Fruit fly (Drosophila melanogaster) Kc167 (cell line): ENCODE measurements around the gene CG7381.

Experiments used
- Myc ChIP-seq: fragments of >200 bp; optimal IDR thresholded peaks from 2 replicates; lab custom pipeline; 2017; ENCODE audit warnings: missing external identifiers
- Sin3A ChIP-seq: fragments of >200 bp; optimal IDR thresholded peaks from 2 replicates; lab custom pipeline; 2018; ENCODE audit warnings: missing external identifiers
- h ChIP-seq: fragments of >200 bp; optimal IDR thresholded peaks from 3 replicates; lab custom pipeline; 2018; ENCODE audit warnings: missing external identifiers
- insv ChIP-seq: fragments of >200 bp; optimal IDR thresholded peaks from 3 replicates; lab custom pipeline; 2018; ENCODE audit warnings: missing external identifiers
- psq ChIP-seq: fragments of >200 bp; optimal IDR thresholded peaks from 2 replicates; lab custom pipeline; 2017; ENCODE audit warnings: missing external identifiers
- ttk ChIP-seq: sonication (Bioruptor generic); optimal IDR thresholded peaks from 2 replicates; lab custom pipeline; 2017; ENCODE audit warnings: missing external identifiers

The CG7381 gene

dm6 chr3R:13010905-13011620, 33.8 kb upstream of the CG7381 start, which contains the start of gene CG8031:
Gene CG8031 (minus strand): TSS chr3R:13011310.
- TF ChIP-seq insv = no peak
- no peak for TF ChIP-seq Sin3A
- no peak for TF ChIP-seq h (lab: Kevin White, UChicago)
- TF ChIP-seq Myc (lab: Kevin White, UChicago) = no peak
- no peak for TF ChIP-seq ttk (lab: Kevin White, UChicago)
- TF ChIP-seq psq = no peak

dm6 chr3R:13009595-13009994, 32.3 kb upstream of the CG7381 start, which contains the start of gene CG11656:
Gene CG11656 (plus strand): TSS chr3R:13009895.
- TF ChIP-seq h (lab: Kevin White, UChicago) (no peak), ttk (lab: Kevin White, UChicago) (no peak), Sin3A (no peak), Myc (lab: Kevin White, UChicago) (no peak), psq (no peak), insv (no peak)

dm6 chr3R:12998234-12998591, 20.9 kb upstream of the CG7381 start:
- TF ChIP-seq h (lab: Kevin White, UChicago) = no peak
- TF ChIP-seq Myc (lab: Kevin White, UChicago) = no peak
- no peak for TF ChIP-seq Sin3A
- TF ChIP-seq ttk (lab: Kevin White, UChicago) = no peak
- no peak for TF ChIP-seq psq
- TF ChIP-seq insv = no peak

dm6 chr3R:12997550-12998233, 20.4 kb upstream of the CG7381 start, which contains the start of the genes CG17327, CG44194 and CG7518:
Gene CG17327 (minus strand): TSS chr3R:12997726.
Gene CG44194 (minus strand): TSS chr3R:12997726.
Gene CG7518 (plus strand): TSS chr3R:12998089.
- no peak for TF ChIP-seq h (lab: Kevin White, UChicago)
- no peak for TF ChIP-seq Sin3A
- TF ChIP-seq ttk (lab: Kevin White, UChicago) = no peak
- TF ChIP-seq insv = no peak
- no peak for TF ChIP-seq psq
- TF ChIP-seq Myc (lab: Kevin White, UChicago) = no peak

dm6 chr3R:12995522-12995921, 18.3 kb upstream of the CG7381 start, which contains the start of gene CG7488:
Gene CG7488 (plus strand): TSS chr3R:12995620.
- no peak for TF ChIP-seq h (lab: Kevin White, UChicago)
- TF ChIP-seq Sin3A = no peak

dm6 chr3R:12995047-12995446, 17.8 kb upstream of the CG7381 start, which contains the start of gene yellow-f2:
Gene yellow-f2 (minus strand): TSS chr3R:12995147.
- TF ChIP-seq psq (no peak), Myc (lab: Kevin White, UChicago) (no peak)

dm6 chr3R:12993018-12993417, 15.7 kb upstream of the CG7381 start, which contains the start of gene yellow-f:
Gene yellow-f (minus strand): TSS chr3R:12993201.
- no peak for TF ChIP-seq Sin3A
- no peak for TF ChIP-seq psq
- TF ChIP-seq h (lab: Kevin White, UChicago) = no peak
- TF ChIP-seq Myc (lab: Kevin White, UChicago) = no peak
- no peak for TF ChIP-seq ttk (lab: Kevin White, UChicago)
- no peak for TF ChIP-seq insv

- TF ChIP-seq psq (no peak), h (lab: Kevin White, UChicago) (no peak)
These were observed 11.1 kb upstream of the CG7381 start, which contains the start of gene CG14383 for dm6 chr3R:12988411-12988810. Gene CG14383 (minus strand): TSS chr3R:12988511.

- TF ChIP-seq Sin3A (no peak), psq (no peak), Myc (lab: Kevin White, UChicago) (no peak), ttk (lab: Kevin White, UChicago) (no peak)
These were observed 8.7 kb upstream of the CG7381 start, which contains the start of gene CG31342 for dm6 chr3R:12985828-12986530. Gene CG31342 (plus strand): TSS chr3R:12986041.

dm6 chr3R:12982982-12983633, 5.8 kb upstream of the CG7381 start:
- TF ChIP-seq psq (no peak), ttk (lab: Kevin White, UChicago) (no peak), insv (no peak), Myc (lab: Kevin White, UChicago) (no peak), Sin3A (no peak), h (lab: Kevin White, UChicago) (no peak)

- TF ChIP-seq Myc (lab: Kevin White, UChicago) (no peak), ttk (lab: Kevin White, UChicago) (no peak)
These were observed 5.1 kb upstream of the CG7381 start for dm6 chr3R:12982167-12982981.
